Fruit fly (Drosophila melanogaster): ENCODE measurements around the gene CG5151.

Gene CG5151

dm6 chr3L:16158322-16158721, 6.2 kb downstream of the CG5151 start (continued):
- peak; percentile 77 for TF ChIP-seq tna (GFP tag; IDR thresholded peaks at IDR 0.05; ENCODE audit: partially characterized antibody)
- TF ChIP-seq chn (GFP tag; optimal IDR thresholded peaks at IDR 0.05): no peak
- 0 out of 2 replicates have a peak, but pooled peaks have one; percentile 24 for TF ChIP-seq rib (GFP tag; IDR thresholded peaks at IDR 0.05)
- TF ChIP-seq CG14014 (GFP tag; IDR thresholded peaks at IDR 0.05): 0 out of 2 replicates have a peak, but pooled peaks have one; percentile 26
- TF ChIP-seq cato (GFP tag; optimal IDR thresholded peaks at IDR 0.05; ENCODE audit: borderline replicate concordance): no peak
- TF ChIP-seq Ptx1 (GFP tag; IDR thresholded peaks at IDR 0.05): no peak
- no peak for TF ChIP-seq row (GFP tag; IDR thresholded peaks at IDR 0.05)
- TF ChIP-seq gcm2 (GFP tag; optimal IDR thresholded peaks at IDR 0.05): no peak
- no peak for TF ChIP-seq Mes4 (GFP tag; optimal IDR thresholded peaks at IDR 0.05)
- TF ChIP-seq CG30431 (GFP tag; optimal IDR thresholded peaks at IDR 0.05): no peak
- TF ChIP-seq CG14710 (tag; optimal IDR thresholded peaks at IDR 0.05): no peak
- peak; percentile 9 for TF ChIP-seq Xbp1 (GFP tag; optimal IDR thresholded peaks at IDR 0.05)
- TF ChIP-seq CG8281 (tag; optimal IDR thresholded peaks at IDR 0.05): no peak
- TF ChIP-seq CG7963 (GFP tag; IDR thresholded peaks at IDR 0.05; ENCODE audit: partially characterized antibody): peak; percentile 52; the same call in 1 of the 3 replicates
- TF ChIP-seq Lhr (GFP tag; optimal IDR thresholded peaks at IDR 0.05): no peak
- TF ChIP-seq CG6175 (GFP tag; IDR thresholded peaks at IDR 0.05): peak; percentile 30; the same call in 1 of the 3 replicates
- TF ChIP-seq her (GFP tag; optimal IDR thresholded peaks at IDR 0.05): no peak
- no peak for TF ChIP-seq Camta (GFP tag; optimal IDR thresholded peaks at IDR 0.05)
- TF ChIP-seq ssp (GFP tag; IDR thresholded peaks at IDR 0.05): no peak
- no peak for TF ChIP-seq hth (optimal IDR thresholded peaks at IDR 0.05)
- TF ChIP-seq h (optimal IDR thresholded peaks at IDR 0.05): no peak
- no peak for TF ChIP-seq stwl (tag; optimal IDR thresholded peaks at IDR 0.05)
- no peak for TF ChIP-seq CG17912 (GFP tag; optimal IDR thresholded peaks at IDR 0.05)

dm6 chr3L:16157251-16158190, 7.0 kb downstream of the CG5151 start:
- TF ChIP-seq schlank (tag; optimal IDR thresholded peaks at IDR 0.05): no peak
- TF ChIP-seq jigr1 (GFP tag; IDR thresholded peaks at IDR 0.05): peak; percentile 51; the same call in 1 of the 3 replicates
- TF ChIP-seq Dref (GFP tag; IDR thresholded peaks at IDR 0.05): no peak
- peak; percentile 35 for TF ChIP-seq CG16863 (GFP tag; optimal IDR thresholded peaks at IDR 0.05)
- TF ChIP-seq wor (GFP tag; IDR thresholded peaks at IDR 0.05): 0 out of 2 replicates have a peak, but pooled peaks have one; percentile 26
- peak; percentile 63 for TF ChIP-seq CG12391 (tag; optimal IDR thresholded peaks at IDR 0.05)
- peak; percentile 12 for TF ChIP-seq nau (GFP tag; optimal IDR thresholded peaks at IDR 0.05)
- peak; percentile 39 for TF ChIP-seq CG12659 (GFP tag; optimal IDR thresholded peaks at IDR 0.05)
- no peak for TF ChIP-seq C15 (GFP tag; IDR thresholded peaks at IDR 0.05)
- TF ChIP-seq hbn (GFP tag; IDR thresholded peaks at IDR 0.05; ENCODE audit: partially characterized antibody): no peak
- TF ChIP-seq Oli (tag; optimal IDR thresholded peaks at IDR 0.05): peak; percentile 58
- peak; percentile 30 for TF ChIP-seq CG6254 (GFP tag; optimal IDR thresholded peaks at IDR 0.05)
- no peak for TF ChIP-seq z (GFP tag; IDR thresholded peaks at IDR 0.05)
- TF ChIP-seq esg (GFP tag; conservative IDR thresholded peaks at IDR 0.05): peak; percentile 55; the same call in 1 of the 2 replicates
- TF ChIP-seq Doc2 (GFP tag; IDR thresholded peaks at IDR 0.05): no peak
- TF ChIP-seq Drgx (GFP tag; IDR thresholded peaks at IDR 0.05): peak; percentile 36
- no peak for TF ChIP-seq Ets97D (GFP tag; optimal IDR thresholded peaks at IDR 0.05)
- no peak for TF ChIP-seq Usf (GFP tag; optimal IDR thresholded peaks at IDR 0.05)
- TF ChIP-seq Fer2 (tag; optimal IDR thresholded peaks at IDR 0.05): peak; percentile 15
- 0 out of 2 replicates have a peak, but pooled peaks have one; percentile 26 for TF ChIP-seq Rfx (GFP tag; IDR thresholded peaks at IDR 0.05)
- no peak for TF ChIP-seq corto (GFP tag; optimal IDR thresholded peaks at IDR 0.05)
- no peak for TF ChIP-seq CrebB (tag; optimal IDR thresholded peaks at IDR 0.05)
- TF ChIP-seq lbe (GFP tag; optimal IDR thresholded peaks at IDR 0.05): no peak
- peak; percentile 16 for TF ChIP-seq CG3065 (GFP tag; optimal IDR thresholded peaks at IDR 0.05)
- TF ChIP-seq CG3838 (GFP tag; optimal IDR thresholded peaks at IDR 0.05): no peak
- TF ChIP-seq CG3407 (GFP tag; optimal IDR thresholded peaks at IDR 0.05): peak; percentile 37
- no peak for TF ChIP-seq ash1 (GFP tag; optimal IDR thresholded peaks at IDR 0.05)
